Worm (Caenorhabditis elegans) whole organism, young adult: ENCODE data around the gene srw-22.

Experiments used
- F49E8.2 ChIP-seq: sonication (generic microtip); optimal IDR thresholded peaks from 3 replicates; lab custom pipeline; 2017; ENCODE audit warnings: missing genetic modification characterization, mild to moderate bottlenecking, missing compliant biosample characterization, antibody characterized with exemption, moderate library complexity; ENCODE audit not compliant: insufficient read depth
- ceh-79 ChIP-seq: sonication (generic microtip); optimal IDR thresholded peaks from 2 replicates; lab custom pipeline; 2017; ENCODE audit warnings: mild to moderate bottlenecking, missing genetic modification characterization, missing compliant biosample characterization
- efl-1 ChIP-seq: fragments of 150-350 bp; optimal IDR thresholded peaks from 2 replicates; lab custom pipeline; 2014; ENCODE audit warnings: missing biosample characterization, missing genetic modification reagents, missing genetic modification characterization
- fkh-3 ChIP-seq: sonication (generic microtip); optimal IDR thresholded peaks from 2 replicates; lab custom pipeline; 2016; ENCODE audit warnings: mild to moderate bottlenecking, missing genetic modification characterization, missing compliant biosample characterization
- nhr-120 ChIP-seq: fragments of 200-800 bp; sonication (Bioruptor generic); IDR thresholded peaks from 2 replicates; pipeline ENCODE4 v1.3.6; 2022; ENCODE audit warnings: missing genetic modification characterization, missing compliant biosample characterization
- nhr-179 ChIP-seq: sonication (generic microtip); optimal IDR thresholded peaks from 2 replicates; lab custom pipeline; 2016; ENCODE audit warnings: mild to moderate bottlenecking, missing genetic modification characterization, missing compliant biosample characterization
- nhr-80 ChIP-seq: sonication (generic microtip); optimal IDR thresholded peaks from 2 replicates; lab custom pipeline; 2016; ENCODE audit warnings: missing genetic modification characterization, missing compliant biosample characterization
- ztf-3 ChIP-seq: fragments of 200-800 bp; sonication (Bioruptor generic); optimal IDR thresholded peaks from 2 replicates; lab custom pipeline; 2018; ENCODE audit warnings: mild to moderate bottlenecking, missing genetic modification characterization, missing compliant biosample characterization

- no peak for TF ChIP-seq nhr-179
- no peak for TF ChIP-seq F49E8.2 (tag; lab: Kevin White, UChicago)
- no peak for TF ChIP-seq nhr-120 (GFP tag; lab: Robert Waterston, UW)
- no peak for TF ChIP-seq ztf-3 (GFP tag; lab: Kevin White, UChicago)
- no peak for TF ChIP-seq ceh-79 (tag; lab: Kevin White, UChicago)
- TF ChIP-seq nhr-80 (tag; lab: Kevin White, UChicago) = no peak
- TF ChIP-seq efl-1 = no peak
- no peak for TF ChIP-seq fkh-3 (tag; lab: Kevin White, UChicago)
Observed at ce11 chrV:15226206-15226605, 42.2 kb upstream of the srw-22 start.
